Worm (Caenorhabditis elegans): Measurements from ENCODE around the gene cyp-34A9.

ce11 chrV:3985104-3985503, 14.8 kb upstream of the cyp-34A9 start:
- TF ChIP-seq snpc-4 (tag; optimal IDR thresholded peaks at IDR 0.05) (no peak), fos-1 (tag; optimal IDR thresholded peaks at IDR 0.05) (no peak), nhr-25 (tag; optimal IDR thresholded peaks at IDR 0.05) (no peak), nhr-76 (tag; optimal IDR thresholded peaks at IDR 0.05) (no peak), mdl-1 (tag; optimal IDR thresholded peaks at IDR 0.05) (no peak), nfya-1 (tag; optimal IDR thresholded peaks at IDR 0.05; ENCODE audit: insufficient read depth) (no peak), egl-27 (tag; optimal IDR thresholded peaks at IDR 0.05) (no peak), unc-62 (GFP tag; optimal IDR thresholded peaks at IDR 0.05) (no peak), ama-1 (optimal IDR thresholded peaks at IDR 0.05) (no peak), egl-5 (tag; optimal IDR thresholded peaks at IDR 0.05) (no peak), jun-1 (tag; optimal IDR thresholded peaks at IDR 0.05) (no peak), elt-3 (tag; optimal IDR thresholded peaks at IDR 0.05) (no peak)

Data from whole organism, L3 larva.